Fruit fly (Drosophila melanogaster) whole organism, embryonic: ENCODE data around the gene Argl.

Experiments used
- Antp ChIP-seq: fragments of 200-800 bp; sonication (Bioruptor generic); optimal IDR thresholded peaks from 3 replicates; lab custom pipeline; 2016; ENCODE audit warnings: missing biosample characterization, missing genetic modification characterization
- Atf6 ChIP-seq: fragments of 200-800 bp; sonication (Bioruptor generic); IDR thresholded peaks from 2 replicates; pipeline ENCODE4 v1.3.6; 2022; ENCODE audit warnings: missing biosample characterization, missing genetic modification characterization
- Blimp-1 ChIP-seq: fragments of 200-800 bp; sonication (Bioruptor generic); optimal IDR thresholded peaks from 3 replicates; lab custom pipeline; 2018; ENCODE audit warnings: missing biosample characterization, missing genetic modification characterization, mild to moderate bottlenecking, moderate library complexity, missing genetic modification reagents
- CG10209 ChIP-seq: fragments of 200-800 bp; sonication (Bioruptor generic); optimal IDR thresholded peaks from 3 replicates; lab custom pipeline; 2017; ENCODE audit warnings: missing biosample characterization, mild to moderate bottlenecking, missing genetic modification characterization, missing genetic modification reagents
- CG12155 ChIP-seq: fragments of 200-800 bp; sonication (Bioruptor generic); optimal IDR thresholded peaks from 3 replicates; lab custom pipeline; 2016; ENCODE audit warnings: missing biosample characterization, missing genetic modification characterization
- CG13287 ChIP-seq: fragments of 200-800 bp; sonication (Bioruptor generic); IDR thresholded peaks from 2 replicates; pipeline ENCODE4 v1.3.6; 2022; ENCODE audit warnings: missing biosample characterization, missing genetic modification characterization; ENCODE audit not compliant: partially characterized antibody
- CG13424 ChIP-seq: fragments of 200-800 bp; sonication (Bioruptor generic); optimal IDR thresholded peaks from 2 replicates; lab custom pipeline; 2019; ENCODE audit warnings: missing biosample characterization, mild to moderate bottlenecking, missing genetic modification characterization, moderate library complexity
- CG13894 ChIP-seq: fragments of 200-800 bp; sonication (Bioruptor generic); optimal IDR thresholded peaks from 3 replicates; lab custom pipeline; 2018; ENCODE audit warnings: missing biosample characterization, mild to moderate bottlenecking, missing genetic modification characterization, moderate library complexity
- CG14014 ChIP-seq: fragments of 200-800 bp; sonication (Bioruptor generic); IDR thresholded peaks from 2 replicates; pipeline ENCODE4 v1.3.6; 2022; ENCODE audit warnings: missing biosample characterization, missing genetic modification characterization
- CG14965 ChIP-seq: fragments of 200-800 bp; sonication (Bioruptor generic); optimal IDR thresholded peaks from 2 replicates; lab custom pipeline; 2016; ENCODE audit warnings: missing biosample characterization, missing genetic modification characterization, borderline replicate concordance
- CG15011 ChIP-seq: fragments of 200-800 bp; sonication (Bioruptor generic); optimal IDR thresholded peaks from 3 replicates; lab custom pipeline; 2018; ENCODE audit warnings: missing biosample characterization, mild to moderate bottlenecking, missing genetic modification characterization
- CG15696 ChIP-seq: fragments of 200-800 bp; sonication (Bioruptor generic); optimal IDR thresholded peaks from 2 replicates; lab custom pipeline; 2019; ENCODE audit warnings: missing biosample characterization, mild to moderate bottlenecking, missing genetic modification characterization, moderate library complexity
- CG16813 ChIP-seq: fragments of 200-800 bp; sonication (Bioruptor generic); IDR thresholded peaks from 3 replicates; pipeline ENCODE4 v1.3.6; 2022; ENCODE audit warnings: missing biosample characterization, missing genetic modification characterization; ENCODE audit not compliant: partially characterized antibody
- CG17361 ChIP-seq: fragments of 200-800 bp; sonication (Bioruptor generic); IDR thresholded peaks from 3 replicates; pipeline ENCODE4 v1.3.6; 2022; ENCODE audit warnings: missing biosample characterization, missing genetic modification characterization
- CG18011 ChIP-seq: fragments of 200-800 bp; sonication (Bioruptor generic); optimal IDR thresholded peaks from 2 replicates; lab custom pipeline; 2017; ENCODE audit warnings: missing biosample characterization, missing genetic modification characterization, mild to moderate bottlenecking, moderate library complexity, missing genotype
- CG18764 ChIP-seq: fragments of 200-800 bp; sonication (Bioruptor generic); optimal IDR thresholded peaks from 3 replicates; lab custom pipeline; 2016; ENCODE audit warnings: missing biosample characterization, missing genetic modification characterization
- CG2129 ChIP-seq: fragments of 200-800 bp; sonication (Bioruptor generic); IDR thresholded peaks from 2 replicates; pipeline ENCODE4 v1.3.6; 2022; ENCODE audit warnings: missing biosample characterization, missing genetic modification characterization; ENCODE audit not compliant: partially characterized antibody
- CG3847 ChIP-seq: fragments of 200-800 bp; sonication (Bioruptor generic); IDR thresholded peaks from 2 replicates; pipeline ENCODE4 v1.3.6; 2022; ENCODE audit warnings: missing biosample characterization, missing genetic modification characterization
- CG7556 ChIP-seq: fragments of 200-800 bp; sonication (Bioruptor generic); optimal IDR thresholded peaks from 2 replicates; lab custom pipeline; 2017; ENCODE audit warnings: missing biosample characterization, mild to moderate bottlenecking, missing genetic modification characterization
- CG7839 ChIP-seq: fragments of 200-800 bp; sonication (Bioruptor generic); optimal IDR thresholded peaks from 3 replicates; lab custom pipeline; 2018; ENCODE audit warnings: missing biosample characterization, mild to moderate bottlenecking, missing genetic modification characterization, moderate library complexity
- Fer3 ChIP-seq: fragments of 200-800 bp; sonication (Bioruptor generic); optimal IDR thresholded peaks from 2 replicates; lab custom pipeline; 2018; ENCODE audit warnings: missing biosample characterization, mild to moderate bottlenecking, missing genetic modification characterization, moderate library complexity
- Hr51 ChIP-seq, 2 experiments: fragments of 200-800 bp; sonication (Bioruptor generic); optimal IDR thresholded peaks; 2 replicates in 1 of 2; 3 replicates in 1 of 2; lab custom pipeline; 2016 to 2018; ENCODE audit warnings: missing biosample characterization in 2 of 2, missing genetic modification characterization in 2 of 2, mild to moderate bottlenecking in 1 of 2, moderate library complexity in 1 of 2
- Lhr ChIP-seq: fragments of 200-800 bp; sonication (Bioruptor generic); optimal IDR thresholded peaks from 3 replicates; lab custom pipeline; 2017; ENCODE audit warnings: mild to moderate bottlenecking, missing biosample characterization, missing genetic modification reagents, missing genetic modification characterization
- MBD-R2 ChIP-seq: fragments of 200-800 bp; sonication (Bioruptor generic); IDR thresholded peaks from 2 replicates; pipeline ENCODE4 v1.3.6; 2022; ENCODE audit warnings: missing biosample characterization, missing genetic modification characterization
- Mes4 ChIP-seq: fragments of 200-800 bp; sonication (Bioruptor generic); optimal IDR thresholded peaks from 2 replicates; lab custom pipeline; 2016; ENCODE audit warnings: missing biosample characterization, missing genetic modification characterization
- Neu2 ChIP-seq: fragments of 200-800 bp; sonication (Bioruptor generic); optimal IDR thresholded peaks from 3 replicates; lab custom pipeline; 2016; ENCODE audit warnings: missing biosample characterization, missing genetic modification characterization, borderline replicate concordance
- Side ChIP-seq: fragments of 200-800 bp; sonication (Bioruptor generic); optimal IDR thresholded peaks from 2 replicates; lab custom pipeline; 2016; ENCODE audit warnings: missing biosample characterization, missing genetic modification characterization
- Sry-δ ChIP-seq: fragments of 200-800 bp; sonication (Bioruptor generic); optimal IDR thresholded peaks from 2 replicates; lab custom pipeline; 2016; ENCODE audit warnings: missing biosample characterization, missing genetic modification characterization
- Xbp1 ChIP-seq: fragments of 200-800 bp; sonication (Bioruptor generic); optimal IDR thresholded peaks from 3 replicates; lab custom pipeline; 2016; ENCODE audit warnings: missing biosample characterization, mild to moderate bottlenecking, missing genetic modification characterization
- amos ChIP-seq: fragments of 200-800 bp; sonication (Bioruptor generic); IDR thresholded peaks from 2 replicates; pipeline ENCODE4 v1.3.6; 2022; ENCODE audit warnings: missing biosample characterization, missing genetic modification characterization; ENCODE audit not compliant: partially characterized antibody
- az2 ChIP-seq: fragments of 200-800 bp; sonication (Bioruptor generic); optimal IDR thresholded peaks from 3 replicates; lab custom pipeline; 2016; ENCODE audit warnings: missing biosample characterization, missing genetic modification characterization
- chn ChIP-seq: fragments of 200-800 bp; sonication (Bioruptor generic); optimal IDR thresholded peaks from 2 replicates; lab custom pipeline; 2016; ENCODE audit warnings: missing biosample characterization, missing genetic modification characterization
- dm ChIP-seq: fragments of 200-800 bp; sonication (Bioruptor generic); optimal IDR thresholded peaks from 3 replicates; lab custom pipeline; 2016; ENCODE audit warnings: missing biosample characterization, missing genetic modification characterization
- dmrt11E ChIP-seq: fragments of 200-800 bp; sonication (Bioruptor generic); optimal IDR thresholded peaks from 3 replicates; lab custom pipeline; 2018; ENCODE audit warnings: missing biosample characterization, mild to moderate bottlenecking, missing genetic modification characterization, moderate library complexity
- emc ChIP-seq: fragments of 200-800 bp; sonication (Bioruptor generic); optimal IDR thresholded peaks from 2 replicates; lab custom pipeline; 2016; ENCODE audit warnings: missing biosample characterization, missing genetic modification characterization
- fu2 ChIP-seq: fragments of 200-800 bp; sonication (Bioruptor generic); optimal IDR thresholded peaks from 2 replicates; lab custom pipeline; 2016; ENCODE audit warnings: missing biosample characterization, missing genetic modification characterization
- lab ChIP-seq: fragments of 200-800 bp; sonication (Bioruptor generic); optimal IDR thresholded peaks from 3 replicates; lab custom pipeline; 2017; ENCODE audit warnings: missing biosample characterization, missing genetic modification characterization, mild to moderate bottlenecking, moderate library complexity, missing genetic modification reagents
- lilli ChIP-seq: fragments of 200-800 bp; sonication (Bioruptor generic); optimal IDR thresholded peaks from 3 replicates; lab custom pipeline; 2016; ENCODE audit warnings: missing biosample characterization, missing genetic modification characterization
- lmd ChIP-seq: fragments of 200-800 bp; sonication (Bioruptor generic); IDR thresholded peaks from 2 replicates; pipeline ENCODE4 v1.3.6; 2022; ENCODE audit warnings: missing biosample characterization, missing genetic modification characterization
- prd ChIP-seq, 3 experiments: fragments of >200 bp in 2 of 3; fragments of 200-800 bp in 1 of 3; sonication (Bioruptor generic) in 1 of 3; optimal IDR thresholded peaks in 2 of 3; IDR thresholded peaks in 1 of 3; 2 replicates in 2 of 3; 3 replicates in 1 of 3; pipeline versions ENCODE4 v1.3.6 to Lab custom; 2017 to 2022; ENCODE audit warnings: missing biosample characterization in 1 of 3, missing genetic modification characterization in 1 of 3
- rib ChIP-seq: fragments of 200-800 bp; sonication (Bioruptor generic); IDR thresholded peaks from 2 replicates; pipeline ENCODE4 v1.3.6; 2022; ENCODE audit warnings: missing biosample characterization, missing genetic modification characterization
- ro ChIP-seq: fragments of 200-800 bp; sonication (Bioruptor generic); IDR thresholded peaks from 2 replicates; pipeline ENCODE4 v1.3.6; 2022; ENCODE audit warnings: missing biosample characterization, missing genetic modification characterization
- sd ChIP-seq: fragments of 200-800 bp; sonication (Bioruptor generic); optimal IDR thresholded peaks from 3 replicates; lab custom pipeline; 2018; ENCODE audit warnings: missing biosample characterization, mild to moderate bottlenecking, missing genetic modification characterization, moderate library complexity
- slou ChIP-seq: fragments of 200-800 bp; sonication (Bioruptor generic); optimal IDR thresholded peaks from 3 replicates; lab custom pipeline; 2016; ENCODE audit warnings: missing biosample characterization, missing genetic modification characterization
- wek ChIP-seq: fragments of 200-800 bp; sonication (Bioruptor generic); optimal IDR thresholded peaks from 3 replicates; lab custom pipeline; 2018; ENCODE audit warnings: missing biosample characterization, mild to moderate bottlenecking, missing genetic modification characterization, moderate library complexity
- zen2 ChIP-seq: fragments of 200-800 bp; sonication (Bioruptor generic); IDR thresholded peaks from 3 replicates; pipeline ENCODE4 v1.3.6; 2022; ENCODE audit warnings: missing biosample characterization, missing genetic modification characterization; ENCODE audit not compliant: partially characterized antibody

The Argl gene

DNA sequence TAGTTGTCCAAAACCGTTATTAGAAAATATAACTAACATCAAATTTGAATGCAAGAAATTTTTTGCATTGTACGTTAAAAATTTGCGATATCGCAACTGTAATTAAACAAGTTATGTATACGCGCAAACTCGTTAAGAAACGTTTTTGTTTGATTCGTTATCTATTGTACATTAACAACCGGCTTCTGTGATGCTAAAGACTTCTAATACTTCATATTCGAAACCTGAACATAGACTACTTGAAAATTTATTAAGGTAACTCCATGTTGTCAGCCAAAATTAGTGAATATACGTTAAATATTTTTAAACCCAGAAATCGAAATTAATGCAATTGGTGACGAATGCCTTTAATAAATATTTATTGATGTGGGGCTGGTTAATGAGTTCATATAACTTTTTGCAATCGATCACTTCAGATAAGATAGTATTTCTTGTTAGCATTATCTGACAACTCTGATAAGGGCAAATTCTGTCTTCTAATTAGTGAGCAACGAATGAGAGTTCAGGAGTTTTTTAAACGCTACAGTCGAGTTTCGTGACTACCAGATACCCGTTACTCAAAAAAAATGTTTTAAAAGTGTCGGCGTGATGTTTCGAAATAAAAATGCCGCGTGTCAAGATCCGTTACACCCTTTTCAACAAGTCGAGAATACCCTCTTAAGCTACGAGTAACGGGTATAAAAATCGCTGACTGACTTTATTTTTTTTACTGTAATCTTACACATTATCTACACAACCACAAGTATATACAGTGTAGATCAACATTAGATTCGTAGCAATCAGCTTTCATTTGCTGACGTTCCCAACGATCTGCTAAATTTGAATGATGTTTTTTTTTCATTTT lies 10.5 kb upstream of the Argl start (continued):
- peak; percentile 66 for TF ChIP-seq Atf6 (GFP tag; lab: Robert Waterston, UW)
- TF ChIP-seq CG15696 (tag; lab: Kevin White, UChicago): peak; percentile 2
- TF ChIP-seq CG7556 (GFP tag; lab: Kevin White, UChicago): no peak
- peak; percentile 61; the same call in 1 of the 2 replicates for TF ChIP-seq CG14014
- TF ChIP-seq az2: peak; percentile 15
- peak; percentile 46; the same call in 1 of the 2 replicates for TF ChIP-seq CG13287
- peak; percentile 18 to 31 for TF ChIP-seq Hr51 (GFP tag; optimal IDR thresholded peaks at IDR 0.05; lab: Kevin White, UChicago)
- peak; percentile 88 for TF ChIP-seq lab (GFP tag; lab: Kevin White, UChicago)
- TF ChIP-seq sd (tag; lab: Kevin White, UChicago): peak; percentile 32
- TF ChIP-seq fu2 (GFP tag; lab: Kevin White, UChicago): peak; percentile 9
- TF ChIP-seq CG15011 (GFP tag; lab: Kevin White, UChicago): no peak
- no peak for TF ChIP-seq rib (GFP tag; lab: Robert Waterston, UW)
- TF ChIP-seq Neu2 (GFP tag; lab: Kevin White, UChicago): no peak
- peak; percentile 29 for TF ChIP-seq CG18764 (GFP tag; lab: Kevin White, UChicago)
- TF ChIP-seq chn (GFP tag; lab: Kevin White, UChicago): peak; percentile 64
- TF ChIP-seq CG2129: no peak
- peak; percentile 30 for TF ChIP-seq Mes4 (GFP tag; lab: Kevin White, UChicago)
- peak; percentile 42 for TF ChIP-seq CG12155 (GFP tag; lab: Kevin White, UChicago)
- TF ChIP-seq CG3847 (GFP tag; lab: Robert Waterston, UW): peak; percentile 37; the same call in 1 of the 2 replicates
- TF ChIP-seq CG13894 (tag; lab: Kevin White, UChicago): peak; percentile 17
- peak; percentile 32; the same call in 1 of the 2 replicates for TF ChIP-seq MBD-R2 (GFP tag; lab: Robert Waterston, UW)
- no peak for TF ChIP-seq slou
- TF ChIP-seq Blimp-1 (GFP tag; lab: Kevin White, UChicago): peak; percentile 35
- peak; percentile 62; the same call in 2 of the 3 replicates for TF ChIP-seq CG17361 (GFP tag; lab: Robert Waterston, UW)
- TF ChIP-seq Lhr (GFP tag; lab: Kevin White, UChicago): peak; percentile 44
- TF ChIP-seq Xbp1 (GFP tag; lab: Kevin White, UChicago): peak; percentile 28
- TF ChIP-seq zen2 (GFP tag; lab: Robert Waterston, UW): no peak
- TF ChIP-seq Sry-δ (GFP tag; lab: Kevin White, UChicago): peak; percentile 10
- peak; percentile 68 for TF ChIP-seq lilli (GFP tag; lab: Kevin White, UChicago)
- peak; percentile 10 for TF ChIP-seq wek (GFP tag; lab: Kevin White, UChicago)
- peak; percentile 6 for TF ChIP-seq dmrt11E (tag; lab: Kevin White, UChicago)
- peak; percentile 24 for TF ChIP-seq dm (GFP tag; lab: Kevin White, UChicago)
- no peak for TF ChIP-seq prd (optimal IDR thresholded peaks at IDR 0.05; lab: Kevin White, UChicago)
- TF ChIP-seq prd (GFP tag; IDR thresholded peaks at IDR 0.05; lab: Robert Waterston, UW): peak; percentile 62; the same call in 2 of the 3 replicates
- TF ChIP-seq CG16813 (GFP tag; lab: Robert Waterston, UW): peak; percentile 74
- TF ChIP-seq CG10209 (GFP tag; lab: Kevin White, UChicago): peak; percentile 14
- TF ChIP-seq Side (GFP tag; lab: Kevin White, UChicago): peak; percentile 46
- TF ChIP-seq CG14965 (GFP tag; lab: Kevin White, UChicago): no peak
- peak; percentile 60 for TF ChIP-seq lmd (GFP tag; lab: Robert Waterston, UW)
- peak; percentile 97 for TF ChIP-seq CG18011
- peak; percentile 83 for TF ChIP-seq amos (GFP tag; lab: Robert Waterston, UW)
- TF ChIP-seq Antp (GFP tag; lab: Kevin White, UChicago): peak; percentile 49
- TF ChIP-seq ro (GFP tag; lab: Robert Waterston, UW): no peak
- TF ChIP-seq CG13424 (tag; lab: Kevin White, UChicago): peak; percentile 1
- no peak for TF ChIP-seq emc (GFP tag; lab: Kevin White, UChicago)
- TF ChIP-seq CG7839 (tag; lab: Kevin White, UChicago): peak; percentile 51
- TF ChIP-seq Fer3 (tag; lab: Kevin White, UChicago): peak; percentile 23
